Fruit fly (Drosophila melanogaster) whole organism, embryonic: ENCODE measurements around the gene Helz.

Experiments used
- Abd-B ChIP-seq: fragments of 200-800 bp; sonication (Bioruptor generic); optimal IDR thresholded peaks from 2 replicates; lab custom pipeline; 2018; ENCODE audit warnings: missing biosample characterization, mild to moderate bottlenecking, missing genetic modification characterization, moderate library complexity
- CG10543 ChIP-seq: fragments of 200-800 bp; sonication (Bioruptor generic); optimal IDR thresholded peaks from 3 replicates; lab custom pipeline; 2017; ENCODE audit warnings: missing biosample characterization, mild to moderate bottlenecking, missing genetic modification characterization, moderate library complexity
- CG10565 ChIP-seq: fragments of 200-800 bp; sonication (Bioruptor generic); optimal IDR thresholded peaks from 3 replicates; lab custom pipeline; 2016; ENCODE audit warnings: missing biosample characterization, mild to moderate bottlenecking, missing genetic modification characterization
- CG10959 ChIP-seq: fragments of 200-800 bp; sonication (Bioruptor generic); IDR thresholded peaks from 2 replicates; pipeline ENCODE4 v1.3.6; 2022; ENCODE audit warnings: missing biosample characterization, missing genetic modification characterization
- CG11723 ChIP-seq: fragments of 200-800 bp; sonication (Bioruptor generic); optimal IDR thresholded peaks from 2 replicates; lab custom pipeline; 2017; ENCODE audit warnings: missing biosample characterization, mild to moderate bottlenecking, missing genetic modification characterization
- CG12071 ChIP-seq: fragments of 200-800 bp; sonication (Bioruptor generic); optimal IDR thresholded peaks from 3 replicates; lab custom pipeline; 2018; ENCODE audit warnings: missing biosample characterization, mild to moderate bottlenecking, missing genetic modification characterization
- CG12155 ChIP-seq: fragments of 200-800 bp; sonication (Bioruptor generic); optimal IDR thresholded peaks from 3 replicates; lab custom pipeline; 2016; ENCODE audit warnings: missing biosample characterization, missing genetic modification characterization
- CG14965 ChIP-seq: fragments of 200-800 bp; sonication (Bioruptor generic); optimal IDR thresholded peaks from 2 replicates; lab custom pipeline; 2016; ENCODE audit warnings: missing biosample characterization, missing genetic modification characterization, borderline replicate concordance
- CG15269 ChIP-seq: fragments of 200-800 bp; sonication (Bioruptor generic); optimal IDR thresholded peaks from 2 replicates; lab custom pipeline; 2018; ENCODE audit warnings: missing biosample characterization, mild to moderate bottlenecking, missing genetic modification characterization, moderate library complexity
- CG16863 ChIP-seq: fragments of 200-800 bp; sonication (Bioruptor generic); optimal IDR thresholded peaks from 3 replicates; lab custom pipeline; 2016; ENCODE audit warnings: missing biosample characterization, missing genetic modification characterization
- CG17385 ChIP-seq: fragments of 200-800 bp; sonication (Bioruptor generic); optimal IDR thresholded peaks from 3 replicates; lab custom pipeline; 2018; ENCODE audit warnings: missing biosample characterization, mild to moderate bottlenecking, missing genetic modification characterization
- CG1832 ChIP-seq: fragments of 200-800 bp; sonication (Bioruptor generic); optimal IDR thresholded peaks from 2 replicates; lab custom pipeline; 2017; ENCODE audit warnings: missing biosample characterization, mild to moderate bottlenecking, missing genetic modification characterization, inconsistent platforms
- CG18764 ChIP-seq: fragments of 200-800 bp; sonication (Bioruptor generic); optimal IDR thresholded peaks from 3 replicates; lab custom pipeline; 2016; ENCODE audit warnings: missing biosample characterization, missing genetic modification characterization
- CG30403 ChIP-seq: fragments of 200-800 bp; sonication (Bioruptor generic); optimal IDR thresholded peaks from 3 replicates; lab custom pipeline; 2016; ENCODE audit warnings: missing biosample characterization, missing genetic modification characterization
- CG31365 ChIP-seq: fragments of 200-800 bp; sonication (Bioruptor generic); optimal IDR thresholded peaks from 2 replicates; lab custom pipeline; 2018; ENCODE audit warnings: missing biosample characterization, mild to moderate bottlenecking, missing genetic modification characterization
- CG3163 ChIP-seq: fragments of 200-800 bp; sonication (Bioruptor generic); optimal IDR thresholded peaks from 3 replicates; lab custom pipeline; 2016; ENCODE audit warnings: missing biosample characterization, missing genetic modification characterization
- CG4707 ChIP-seq: fragments of 200-800 bp; sonication (Bioruptor generic); optimal IDR thresholded peaks from 2 replicates; lab custom pipeline; 2018; ENCODE audit warnings: missing biosample characterization, mild to moderate bottlenecking, missing genetic modification characterization, moderate library complexity
- CG7963 ChIP-seq: fragments of 200-800 bp; sonication (Bioruptor generic); IDR thresholded peaks from 3 replicates; pipeline ENCODE4 v1.3.6; 2022; ENCODE audit warnings: missing biosample characterization, missing genetic modification characterization; ENCODE audit not compliant: partially characterized antibody
- CG9932 ChIP-seq: fragments of 200-800 bp; sonication (Bioruptor generic); IDR thresholded peaks from 2 replicates; pipeline ENCODE4 v1.3.6; 2022; ENCODE audit warnings: missing biosample characterization, missing genetic modification characterization
- CHES-1-like ChIP-seq: fragments of 200-800 bp; sonication (Bioruptor generic); optimal IDR thresholded peaks from 2 replicates; lab custom pipeline; 2016; ENCODE audit warnings: missing biosample characterization, missing genetic modification characterization
- Fer3 ChIP-seq: fragments of 200-800 bp; sonication (Bioruptor generic); optimal IDR thresholded peaks from 2 replicates; lab custom pipeline; 2018; ENCODE audit warnings: missing biosample characterization, mild to moderate bottlenecking, missing genetic modification characterization, moderate library complexity
- Gug ChIP-seq: fragments of 200-800 bp; sonication (Bioruptor generic); IDR thresholded peaks from 4 replicates; pipeline ENCODE4 v1.3.6; 2022; ENCODE audit warnings: missing biosample characterization, missing genetic modification characterization
- Hr39 ChIP-seq: fragments of >200 bp; optimal IDR thresholded peaks from 2 replicates; lab custom pipeline; 2017
- Lhr ChIP-seq: fragments of 200-800 bp; sonication (Bioruptor generic); optimal IDR thresholded peaks from 3 replicates; lab custom pipeline; 2017; ENCODE audit warnings: mild to moderate bottlenecking, missing biosample characterization, missing genetic modification reagents, missing genetic modification characterization
- NC2α ChIP-seq: fragments of 200-800 bp; sonication (Bioruptor generic); optimal IDR thresholded peaks from 2 replicates; lab custom pipeline; 2016; ENCODE audit warnings: missing biosample characterization, missing genetic modification characterization
- Opbp ChIP-seq: fragments of 200-800 bp; sonication (Bioruptor generic); IDR thresholded peaks from 3 replicates; pipeline ENCODE4 v1.3.6; 2022; ENCODE audit warnings: missing biosample characterization, missing genetic modification characterization; ENCODE audit not compliant: partially characterized antibody
- Ptx1 ChIP-seq: fragments of 200-800 bp; sonication (Bioruptor generic); IDR thresholded peaks from 2 replicates; pipeline ENCODE4 v1.3.6; 2022; ENCODE audit warnings: missing biosample characterization, missing genetic modification characterization
- Sox100B ChIP-seq: fragments of 200-800 bp; sonication (Bioruptor generic); optimal IDR thresholded peaks from 3 replicates; lab custom pipeline; 2018; ENCODE audit warnings: missing biosample characterization, mild to moderate bottlenecking, missing genetic modification characterization
- aop ChIP-seq: fragments of 200-800 bp; sonication (Bioruptor generic); IDR thresholded peaks from 2 replicates; pipeline ENCODE4 v1.3.6; 2022; ENCODE audit warnings: missing biosample characterization, missing genetic modification characterization
- ara ChIP-seq: fragments of 200-800 bp; sonication (Bioruptor generic); IDR thresholded peaks from 2 replicates; pipeline ENCODE4 v1.3.6; 2022; ENCODE audit warnings: missing biosample characterization, missing genetic modification characterization
- az2 ChIP-seq: fragments of 200-800 bp; sonication (Bioruptor generic); optimal IDR thresholded peaks from 3 replicates; lab custom pipeline; 2016; ENCODE audit warnings: missing biosample characterization, missing genetic modification characterization
- cas ChIP-seq: fragments of 200-800 bp; sonication (Bioruptor generic); IDR thresholded peaks from 2 replicates; pipeline ENCODE4 v1.3.6; 2022; ENCODE audit warnings: missing biosample characterization, missing genetic modification characterization
- ci ChIP-seq: fragments of 200-800 bp; sonication (Bioruptor generic); IDR thresholded peaks from 3 replicates; pipeline ENCODE4 v1.3.6; 2022; ENCODE audit warnings: missing biosample characterization, missing genetic modification characterization
- dm ChIP-seq: fragments of 200-800 bp; sonication (Bioruptor generic); optimal IDR thresholded peaks from 3 replicates; lab custom pipeline; 2016; ENCODE audit warnings: missing biosample characterization, missing genetic modification characterization
- en ChIP-seq: fragments of 200-800 bp; sonication (Bioruptor generic); optimal IDR thresholded peaks from 2 replicates; lab custom pipeline; 2016; ENCODE audit warnings: missing biosample characterization, missing genetic modification characterization
- fru ChIP-seq: fragments of >200 bp; optimal IDR thresholded peaks from 2 replicates; lab custom pipeline; 2017
- knrl ChIP-seq: fragments of 200-800 bp; sonication (Bioruptor generic); IDR thresholded peaks from 3 replicates; pipeline ENCODE4 v1.3.6; 2022; ENCODE audit warnings: missing biosample characterization, missing genetic modification characterization; ENCODE audit not compliant: partially characterized antibody
- lbe ChIP-seq: fragments of 200-800 bp; sonication (Bioruptor generic); optimal IDR thresholded peaks from 2 replicates; lab custom pipeline; 2016; ENCODE audit warnings: missing biosample characterization, mild to moderate bottlenecking, missing genetic modification characterization
- nerfin-1 ChIP-seq: fragments of 200-800 bp; sonication (Bioruptor generic); optimal IDR thresholded peaks from 3 replicates; lab custom pipeline; 2019; ENCODE audit warnings: missing biosample characterization, mild to moderate bottlenecking, missing genetic modification characterization, moderate library complexity
- odd ChIP-seq: fragments of 200-800 bp; sonication (Bioruptor generic); optimal IDR thresholded peaks from 2 replicates; lab custom pipeline; 2017; ENCODE audit warnings: missing biosample characterization, mild to moderate bottlenecking, missing genetic modification characterization
- org-1 ChIP-seq: fragments of 200-800 bp; sonication (Bioruptor generic); optimal IDR thresholded peaks from 2 replicates; lab custom pipeline; 2017; ENCODE audit warnings: missing biosample characterization, missing genetic modification characterization
- pb ChIP-seq: fragments of 200-800 bp; sonication (Bioruptor generic); optimal IDR thresholded peaks from 3 replicates; lab custom pipeline; 2016; ENCODE audit warnings: missing biosample characterization, missing genetic modification characterization
- row ChIP-seq: fragments of 200-800 bp; sonication (Bioruptor generic); IDR thresholded peaks from 3 replicates; pipeline ENCODE4 v1.3.6; 2022; ENCODE audit warnings: missing biosample characterization, missing genetic modification characterization
- sens ChIP-seq: fragments of 200-800 bp; sonication (Bioruptor generic); peaks from one replicate; lab custom pipeline; 2016; ENCODE audit warnings: missing biosample characterization, missing genetic modification characterization
- shn ChIP-seq: fragments of 200-800 bp; sonication (Bioruptor generic); optimal IDR thresholded peaks from 3 replicates; lab custom pipeline; 2016; ENCODE audit warnings: missing biosample characterization, missing genetic modification characterization
- sisA ChIP-seq: fragments of 200-800 bp; sonication (Bioruptor generic); IDR thresholded peaks from 2 replicates; pipeline ENCODE4 v1.3.6; 2022; ENCODE audit warnings: missing biosample characterization, missing genetic modification characterization
- tgo ChIP-seq: fragments of 200-800 bp; sonication (Bioruptor generic); IDR thresholded peaks from 3 replicates; pipeline ENCODE4 v1.3.6; 2022; ENCODE audit warnings: missing biosample characterization, missing genetic modification characterization
- tio ChIP-seq: fragments of 200-800 bp; sonication (Bioruptor generic); optimal IDR thresholded peaks from 2 replicates; lab custom pipeline; 2017; ENCODE audit warnings: missing biosample characterization, missing genetic modification characterization, inconsistent platforms
- twi ChIP-seq: fragments of 200-800 bp; optimal IDR thresholded peaks from 2 replicates; lab custom pipeline; 2019; ENCODE audit warnings: missing biosample characterization, mild to moderate bottlenecking, missing genetic modification characterization, moderate library complexity
- wek ChIP-seq: fragments of 200-800 bp; sonication (Bioruptor generic); optimal IDR thresholded peaks from 3 replicates; lab custom pipeline; 2018; ENCODE audit warnings: missing biosample characterization, mild to moderate bottlenecking, missing genetic modification characterization, moderate library complexity

The Helz gene

dm6 chr3L:14785492-14785916 lies 4.2 kb upstream of the Helz start (continued):
- TF ChIP-seq Ptx1 (GFP tag; lab: Robert Waterston, UW) (peak; percentile 59), sisA (GFP tag; lab: Robert Waterston, UW) (peak; percentile 33; the same call in 1 of the 2 replicates), Gug (GFP tag; lab: Robert Waterston, UW) (peak; percentile 31; the same call in 2 of the 4 replicates), Hr39 (no peak), dm (GFP tag; lab: Kevin White, UChicago) (no peak), tgo (GFP tag; lab: Robert Waterston, UW) (peak; percentile 42), Abd-B (GFP tag; lab: Kevin White, UChicago) (no peak), Fer3 (tag; lab: Kevin White, UChicago) (no peak), nerfin-1 (tag; lab: Kevin White, UChicago) (peak; percentile 10)

dm6 chr3L:14786230-14786850 lies 3.4 kb upstream of the Helz start, which contains the start of the genes bmm and Tdrd3:
Gene bmm (minus strand): TSS chr3L:14786412.
Gene Tdrd3 (plus strand): TSS chr3L:14786791.
- peak; percentile 84 for TF ChIP-seq CG12155
- TF ChIP-seq cas (GFP tag; lab: Robert Waterston, UW): peak; percentile 45; the same call in 1 of the 2 replicates
- TF ChIP-seq Opbp (GFP tag; lab: Robert Waterston, UW): peak; percentile 89
- TF ChIP-seq CG30403 (GFP tag; lab: Kevin White, UChicago): peak; percentile 89
- TF ChIP-seq knrl (GFP tag; lab: Robert Waterston, UW): peak; percentile 93
- peak; percentile 65 for TF ChIP-seq ara (GFP tag; lab: Robert Waterston, UW)
- peak; percentile 51 for TF ChIP-seq CG4707 (GFP tag; lab: Kevin White, UChicago)
- peak; percentile 82 for TF ChIP-seq CG7963
- TF ChIP-seq Lhr (GFP tag; lab: Kevin White, UChicago): peak; percentile 67
- TF ChIP-seq CG16863 (GFP tag; lab: Kevin White, UChicago): no peak
- TF ChIP-seq en (GFP tag; lab: Kevin White, UChicago): no peak
- TF ChIP-seq CG31365 (tag; lab: Kevin White, UChicago): no peak
- peak; percentile 65 for TF ChIP-seq CHES-1-like
- peak; percentile 44 for TF ChIP-seq lbe (GFP tag; lab: Kevin White, UChicago)
- TF ChIP-seq odd: peak; percentile 57
- no peak; the same call in 1 of the 2 replicates for TF ChIP-seq CG10959 (GFP tag; lab: Robert Waterston, UW)
- TF ChIP-seq row (GFP tag; lab: Robert Waterston, UW): peak; percentile 97
- TF ChIP-seq twi (tag; lab: Kevin White, UChicago): peak; percentile 77
- peak; percentile 83 for TF ChIP-seq sens (GFP tag; lab: Kevin White, UChicago)
- no peak for TF ChIP-seq pb
- TF ChIP-seq CG3163: peak; percentile 18
- peak; percentile 98 for TF ChIP-seq wek (GFP tag; lab: Kevin White, UChicago)
- no peak for TF ChIP-seq CG14965 (GFP tag; lab: Kevin White, UChicago)
- peak; percentile 73 for TF ChIP-seq CG17385 (GFP tag; lab: Kevin White, UChicago)
- peak; percentile 86 for TF ChIP-seq Sox100B (GFP tag; lab: Kevin White, UChicago)
- no peak for TF ChIP-seq aop (GFP tag; lab: Robert Waterston, UW)
- TF ChIP-seq tio (GFP tag; lab: Kevin White, UChicago): peak; percentile 71
- peak; percentile 52 for TF ChIP-seq CG11723
- peak; percentile 96 for TF ChIP-seq CG9932
- TF ChIP-seq ci: peak; percentile 73
- peak; percentile 80 for TF ChIP-seq az2 (GFP tag; lab: Kevin White, UChicago)
- peak; percentile 85 for TF ChIP-seq CG15269 (tag; lab: Kevin White, UChicago)
- TF ChIP-seq shn (GFP tag; lab: Kevin White, UChicago): peak; percentile 41
- TF ChIP-seq CG1832 (GFP tag; lab: Kevin White, UChicago): no peak
- TF ChIP-seq org-1 (GFP tag; lab: Kevin White, UChicago): peak; percentile 31
- TF ChIP-seq CG10565: no peak
- no peak for TF ChIP-seq fru (lab: Kevin White, UChicago)
- TF ChIP-seq CG12071 (GFP tag; lab: Kevin White, UChicago): no peak
- TF ChIP-seq CG18764: peak; percentile 75
- TF ChIP-seq CG10543 (GFP tag; lab: Kevin White, UChicago): peak; percentile 85
- TF ChIP-seq NC2α: peak; percentile 30
